Worm (Caenorhabditis elegans) whole organism, mixed stage, embryonic: ENCODE data around the gene T08G5.15.

Source experiments
- blmp-1 ChIP-seq: fragments of 150-350 bp; optimal IDR thresholded peaks from 2 replicates; lab custom pipeline; 2014; ENCODE audit warnings: missing biosample characterization, missing genetic modification characterization
- cnd-1 ChIP-seq: fragments of 200-800 bp; sonication (Bioruptor generic); optimal IDR thresholded peaks from 2 replicates; lab custom pipeline; 2018; ENCODE audit warnings: mild to moderate bottlenecking, missing genetic modification characterization, missing compliant biosample characterization
- elt-1 ChIP-seq: sonication (generic microtip); optimal IDR thresholded peaks from 2 replicates; lab custom pipeline; 2017; ENCODE audit warnings: missing genetic modification characterization, mild to moderate bottlenecking, missing compliant biosample characterization, antibody characterized with exemption, moderate library complexity, borderline replicate concordance; ENCODE audit not compliant: insufficient read depth
- elt-3 ChIP-seq: fragments of 150-350 bp; optimal IDR thresholded peaks from 2 replicates; lab custom pipeline; 2014; ENCODE audit warnings: missing biosample characterization, missing genetic modification characterization
- flh-1 ChIP-seq: fragments of 200-800 bp; sonication (Bioruptor generic); optimal IDR thresholded peaks from 2 replicates; lab custom pipeline; 2018; ENCODE audit warnings: mild to moderate bottlenecking, missing genetic modification characterization, moderate library complexity, missing compliant biosample characterization
- lin-13 ChIP-seq: fragments of 150-350 bp; optimal IDR thresholded peaks from 2 replicates; lab custom pipeline; 2014; ENCODE audit warnings: missing biosample characterization, missing genetic modification characterization
- lsy-2 ChIP-seq: fragments of 150-350 bp; optimal IDR thresholded peaks from 2 replicates; lab custom pipeline; 2014; ENCODE audit warnings: missing biosample characterization, missing genetic modification characterization
- mep-1 ChIP-seq: fragments of 150-350 bp; optimal IDR thresholded peaks from 2 replicates; lab custom pipeline; 2017; ENCODE audit warnings: missing biosample characterization, missing genetic modification reagents, missing genetic modification characterization, inconsistent platforms
- nhr-12 ChIP-seq: fragments of 150-350 bp; optimal IDR thresholded peaks from 2 replicates; lab custom pipeline; 2014; ENCODE audit warnings: missing biosample characterization, missing genetic modification characterization
- pha-4 ChIP-seq: fragments of 150-350 bp; optimal IDR thresholded peaks from 2 replicates; lab custom pipeline; 2018; ENCODE audit warnings: missing biosample characterization, missing genetic modification reagents, missing genetic modification characterization
- snpc-4 ChIP-seq: fragments of 150-350 bp; optimal IDR thresholded peaks from 2 replicates; lab custom pipeline; 2014; ENCODE audit warnings: missing biosample characterization, missing genetic modification characterization
- unc-120 ChIP-seq: sonication (generic microtip); optimal IDR thresholded peaks from 2 replicates; lab custom pipeline; 2017; ENCODE audit warnings: missing genetic modification characterization, missing compliant biosample characterization; ENCODE audit not compliant: poor library complexity, severe bottlenecking
- unc-39 ChIP-seq: fragments of 150-350 bp; optimal IDR thresholded peaks from 2 replicates; lab custom pipeline; 2014; ENCODE audit warnings: missing biosample characterization, missing genetic modification characterization
- ztf-11 ChIP-seq: fragments of 150-350 bp; optimal IDR thresholded peaks from 2 replicates; lab custom pipeline; 2014; ENCODE audit warnings: missing biosample characterization, missing genetic modification characterization

DNA sequence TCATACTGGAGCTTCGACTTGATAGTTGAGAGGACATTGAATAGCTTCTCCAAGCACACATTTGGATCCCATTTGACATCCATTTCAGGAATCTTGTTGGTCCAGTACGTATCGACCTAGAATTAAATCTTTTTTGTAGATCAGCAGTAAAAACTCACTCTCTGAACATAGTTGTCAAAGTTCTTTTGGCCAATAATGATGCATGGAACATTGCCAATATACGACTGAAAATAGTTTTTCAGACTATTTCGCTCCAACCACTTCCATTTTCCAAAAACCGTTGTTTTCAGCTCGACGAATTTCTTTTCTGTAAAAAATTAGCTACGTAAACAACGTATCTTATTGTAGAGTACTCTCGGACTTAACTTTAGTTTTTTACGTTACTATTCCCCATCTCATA is 41.3 kb downstream of the T08G5.15 start:
- TF ChIP-seq unc-39, result no peak
- TF ChIP-seq unc-120 (tag; lab: Kevin White, UChicago), result no peak
- no peak for TF ChIP-seq cnd-1
- TF ChIP-seq elt-3, result no peak
- no peak for TF ChIP-seq pha-4
- no peak for TF ChIP-seq ztf-11 (tag; lab: Kevin White, UChicago)
- TF ChIP-seq lsy-2 (tag; lab: Kevin White, UChicago), result no peak
- TF ChIP-seq blmp-1 (tag; lab: Kevin White, UChicago), result no peak
- no peak for TF ChIP-seq snpc-4 (tag; lab: Kevin White, UChicago)
- no peak for TF ChIP-seq flh-1
- TF ChIP-seq elt-1 (tag; lab: Kevin White, UChicago), result no peak
- no peak for TF ChIP-seq mep-1
- TF ChIP-seq lin-13 (tag; lab: Kevin White, UChicago), result no peak
- TF ChIP-seq nhr-12 (tag; lab: Kevin White, UChicago), result no peak
